Fruit fly (Drosophila melanogaster) whole organism, adult: Measurements from ENCODE around the gene CG44574.

ENCODE experiments used
- CG33017 ChIP-seq: fragments of 200-800 bp; sonication (Bioruptor generic); optimal IDR thresholded peaks from 2 replicates; lab custom pipeline; 2018; ENCODE audit warnings: missing biosample characterization, mild to moderate bottlenecking, missing genetic modification characterization, moderate library complexity
- CG7101 ChIP-seq: fragments of 200-800 bp; sonication (Bioruptor generic); optimal IDR thresholded peaks from 2 replicates; lab custom pipeline; 2018; ENCODE audit warnings: missing biosample characterization, mild to moderate bottlenecking, missing genetic modification characterization, moderate library complexity
- Clk ChIP-seq: fragments of 200-800 bp; sonication (Bioruptor generic); optimal IDR thresholded peaks from 2 replicates; lab custom pipeline; 2017; ENCODE audit warnings: missing biosample characterization, missing genetic modification characterization
- Crg-1 ChIP-seq: fragments of 200-800 bp; sonication (Bioruptor generic); optimal IDR thresholded peaks from 2 replicates; lab custom pipeline; 2016; ENCODE audit warnings: missing biosample characterization, missing genetic modification characterization
- bab1 ChIP-seq: fragments of 200-800 bp; sonication (Bioruptor generic); optimal IDR thresholded peaks from 3 replicates; lab custom pipeline; 2019; ENCODE audit warnings: missing biosample characterization, mild to moderate bottlenecking, missing genetic modification characterization, moderate library complexity
- cnc ChIP-seq, 2 experiments: fragments of >200 bp; optimal IDR thresholded peaks; 2 replicates each; lab custom pipeline; 2017
- kay ChIP-seq: fragments of 200-800 bp; sonication (Bioruptor generic); peaks from one replicate; lab custom pipeline; 2016; ENCODE audit warnings: missing biosample characterization, missing genetic modification characterization, borderline replicate concordance
- ovo ChIP-seq: fragments of 200-800 bp; sonication (Bioruptor generic); optimal IDR thresholded peaks from 2 replicates; lab custom pipeline; 2016; ENCODE audit warnings: missing biosample characterization, missing genetic modification characterization

dm6 chr2L:5892762-5893161 is 9.2 kb downstream of the CG44574 start, which contains the start of gene Acp26Ab:
- TF ChIP-seq CG7101 (tag; lab: Kevin White, UChicago), result no peak
- TF ChIP-seq cnc (optimal IDR thresholded peaks at IDR 0.05; lab: Kevin White, UChicago), result no peak
- no peak for TF ChIP-seq CG33017
- no peak for TF ChIP-seq Crg-1 (GFP tag; lab: Kevin White, UChicago)
- TF ChIP-seq ovo (GFP tag; lab: Kevin White, UChicago), result no peak
- no peak for TF ChIP-seq kay (GFP tag; lab: Kevin White, UChicago)
- no peak for TF ChIP-seq bab1 (GFP tag; lab: Kevin White, UChicago)
- TF ChIP-seq Clk (GFP tag; lab: Kevin White, UChicago), result no peak
